Fruit fly (Drosophila melanogaster): ENCODE measurements around the gene Paip2.

The Paip2 gene

DNA sequence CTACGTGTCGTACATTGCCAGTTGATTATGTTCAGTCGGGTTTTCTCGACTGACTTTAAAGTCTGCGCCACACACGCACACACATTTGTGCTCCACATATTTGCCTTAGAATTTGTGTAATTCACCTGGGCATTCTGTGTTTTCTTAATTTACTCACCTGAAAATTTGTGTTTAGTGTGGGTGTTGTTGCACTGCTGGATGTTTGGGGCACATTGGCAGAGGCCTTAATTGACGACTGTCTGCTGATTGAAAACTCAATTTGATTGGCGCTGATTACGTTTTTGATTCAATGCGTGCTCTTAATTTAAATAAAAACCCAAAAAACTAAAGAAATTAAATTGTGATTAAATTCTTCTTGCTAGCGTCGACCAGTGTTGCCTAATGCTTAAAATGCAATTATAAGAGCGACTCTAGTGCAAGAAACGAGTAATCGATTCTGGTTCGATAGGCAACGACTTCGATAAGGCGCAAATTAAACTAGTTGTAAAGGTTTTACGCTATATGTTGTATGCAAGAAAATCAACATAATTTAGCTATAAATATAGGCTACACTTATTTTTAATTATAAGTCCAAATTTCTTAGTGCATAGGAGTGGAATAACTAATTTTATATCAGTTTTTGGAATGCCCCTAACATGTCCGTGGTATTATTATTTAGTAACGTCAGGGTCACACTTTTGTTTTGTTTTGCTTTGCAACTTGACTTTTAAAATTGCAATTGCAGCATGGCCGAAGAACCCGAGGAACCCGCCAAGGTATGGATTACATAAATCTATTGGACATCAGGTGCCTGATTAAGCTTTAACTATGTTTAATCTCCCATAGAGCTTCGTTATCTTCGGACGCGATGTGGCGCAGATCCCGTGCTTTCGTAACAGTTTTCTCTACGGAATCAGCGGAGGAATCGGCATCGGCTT is 49.9 kb downstream of the Paip2 start, which contains the start of the genes CG46281 and CG46280 (continued):
- TF ChIP-seq CG14710 (tag; optimal IDR thresholded peaks at IDR 0.05): peak; percentile 93
- peak; percentile 31 to 78 for TF ChIP-seq Pdp1 (GFP tag; optimal IDR thresholded peaks at IDR 0.05)
- no peak for TF ChIP-seq Meics (GFP tag; optimal IDR thresholded peaks at IDR 0.05)
- no peak for TF ChIP-seq phol (tag; optimal IDR thresholded peaks at IDR 0.05)
- TF ChIP-seq unc-4 (GFP tag; IDR thresholded peaks at IDR 0.05; ENCODE audit: partially characterized antibody): peak; percentile 64
- TF ChIP-seq Doc3 (GFP tag; IDR thresholded peaks at IDR 0.05; ENCODE audit: partially characterized antibody): 0 out of 3 replicates have a peak, but pooled peaks have one; percentile 43
- peak; percentile 43 for TF ChIP-seq CG13624 (GFP tag; optimal IDR thresholded peaks at IDR 0.05)
- no peak for TF ChIP-seq Nf-YB (GFP tag; optimal IDR thresholded peaks at IDR 0.05)
- TF ChIP-seq HLH54F (GFP tag; optimal IDR thresholded peaks at IDR 0.05): peak; percentile 48
- TF ChIP-seq Hand (GFP tag; optimal IDR thresholded peaks at IDR 0.05): peak; percentile 23
- no peak for TF ChIP-seq GATAe (GFP tag; conservative IDR thresholded peaks at IDR 0.05)
- TF ChIP-seq hbn (GFP tag; IDR thresholded peaks at IDR 0.05; ENCODE audit: partially characterized antibody): peak; percentile 40; the same call in 1 of the 2 replicates
- peak; percentile 45 for TF ChIP-seq Hsf (GFP tag; optimal IDR thresholded peaks at IDR 0.05)
- TF ChIP-seq CG2120 (GFP tag; optimal IDR thresholded peaks at IDR 0.05): peak; percentile 71
- TF ChIP-seq Opbp (GFP tag; IDR thresholded peaks at IDR 0.05; ENCODE audit: partially characterized antibody): peak; percentile 61; the same call in 1 of the 3 replicates
- TF ChIP-seq vnd (GFP tag; IDR thresholded peaks at IDR 0.05; ENCODE audit: partially characterized antibody): peak; percentile 33; the same call in 1 of the 3 replicates
- peak; percentile 52; the same call in 2 of the 3 replicates for TF ChIP-seq CG16813 (GFP tag; IDR thresholded peaks at IDR 0.05; ENCODE audit: partially characterized antibody)
- TF ChIP-seq MBD-R2 (GFP tag; IDR thresholded peaks at IDR 0.05): peak; percentile 66
- peak; percentile 22 for TF ChIP-seq CG16863 (GFP tag; optimal IDR thresholded peaks at IDR 0.05)
- TF ChIP-seq hkb (optimal IDR thresholded peaks at IDR 0.05): peak; percentile 83
- peak; percentile 40; the same call in 1 of the 2 replicates for TF ChIP-seq hkb (GFP tag; IDR thresholded peaks at IDR 0.05)
- TF ChIP-seq scrt (GFP tag; optimal IDR thresholded peaks at IDR 0.05): no peak
- peak; percentile 74 for TF ChIP-seq CG30020 (tag; optimal IDR thresholded peaks at IDR 0.05)
- peak; percentile 58; the same call in 2 of the 3 replicates for TF ChIP-seq CG34224 (GFP tag; IDR thresholded peaks at IDR 0.05; ENCODE audit: partially characterized antibody)
- no peak for TF ChIP-seq CG10209 (GFP tag; optimal IDR thresholded peaks at IDR 0.05)
- TF ChIP-seq zf30C (GFP tag; optimal IDR thresholded peaks at IDR 0.05): no peak
- TF ChIP-seq Scr (GFP tag; IDR thresholded peaks at IDR 0.05; ENCODE audit: partially characterized antibody): peak; percentile 62
- TF ChIP-seq CG1647 (GFP tag; optimal IDR thresholded peaks at IDR 0.05): peak; percentile 25
- TF ChIP-seq CG5953 (GFP tag; IDR thresholded peaks at IDR 0.05): no peak
- peak; percentile 83 for TF ChIP-seq YL-1 (GFP tag; optimal IDR thresholded peaks at IDR 0.05)
- peak; percentile 72 for TF ChIP-seq Dref (GFP tag; IDR thresholded peaks at IDR 0.05)
- peak; percentile 78 for TF ChIP-seq gfzf (GFP tag; optimal IDR thresholded peaks at IDR 0.05)
- TF ChIP-seq CG13287 (GFP tag; IDR thresholded peaks at IDR 0.05; ENCODE audit: partially characterized antibody): peak; percentile 82
- peak; percentile 47 for TF ChIP-seq pho (GFP tag; optimal IDR thresholded peaks at IDR 0.05)
- peak; percentile 32 for TF ChIP-seq Chrac-16 (GFP tag; optimal IDR thresholded peaks at IDR 0.05)
- TF ChIP-seq CG9797 (GFP tag; optimal IDR thresholded peaks at IDR 0.05): peak; percentile 71
- TF ChIP-seq lilli (GFP tag; optimal IDR thresholded peaks at IDR 0.05): peak; percentile 66
- TF ChIP-seq Asciz (GFP tag; optimal IDR thresholded peaks at IDR 0.05): no peak
- peak; percentile 20 for TF ChIP-seq CG4424 (GFP tag; optimal IDR thresholded peaks at IDR 0.05)
- TF ChIP-seq vfl (GFP tag; optimal IDR thresholded peaks at IDR 0.05): peak; percentile 38
- TF ChIP-seq lola (GFP tag; optimal IDR thresholded peaks at IDR 0.05): peak in 1 of 3 experiments; percentile 30
